Worm (Caenorhabditis elegans) whole organism, L1 larva: ENCODE measurements around the gene F16B3.3.

Source experiments
- F16B12.6 ChIP-seq: fragments of 150-350 bp; optimal IDR thresholded peaks from 2 replicates; lab custom pipeline; 2014; ENCODE audit warnings: missing biosample characterization, missing genetic modification characterization
- blmp-1 ChIP-seq: fragments of 150-350 bp; optimal IDR thresholded peaks from 2 replicates; lab custom pipeline; 2014; ENCODE audit warnings: missing biosample characterization, missing genetic modification characterization
- egl-27 ChIP-seq, 2 experiments: fragments of 150-350 bp in 1 of 2; sonication (generic microtip); optimal IDR thresholded peaks; 3 replicates each; lab custom pipeline; 2017 to 2018; ENCODE audit warnings: missing biosample characterization in 2 of 2, missing genetic modification characterization in 2 of 2, missing genetic modification reagents in 2 of 2
- lin-39 ChIP-seq: fragments of 150-350 bp; optimal IDR thresholded peaks from 2 replicates; lab custom pipeline; 2014; ENCODE audit warnings: missing biosample characterization, missing genetic modification reagents, missing genetic modification characterization
- lir-3 ChIP-seq: sonication (generic microtip); optimal IDR thresholded peaks from 2 replicates; lab custom pipeline; 2016; ENCODE audit warnings: mild to moderate bottlenecking, missing genetic modification characterization, moderate library complexity, missing compliant biosample characterization; ENCODE audit not compliant: poor library complexity
- mdl-1 ChIP-seq, 2 experiments: fragments of 150-350 bp; optimal IDR thresholded peaks; 2 replicates each; lab custom pipeline; 2014 to 2017; ENCODE audit warnings: missing biosample characterization in 2 of 2, missing genetic modification characterization in 2 of 2, inconsistent platforms in 1 of 2
- nhr-237 ChIP-seq: fragments of 150-350 bp; optimal IDR thresholded peaks from 2 replicates; lab custom pipeline; 2014; ENCODE audit warnings: missing biosample characterization, missing genetic modification characterization
- snpc-4 ChIP-seq: fragments of 150-350 bp; optimal IDR thresholded peaks from 2 replicates; lab custom pipeline; 2014; ENCODE audit warnings: missing biosample characterization, missing genetic modification characterization
- sptf-1 ChIP-seq: fragments of 150-350 bp; optimal IDR thresholded peaks from 2 replicates; lab custom pipeline; 2014; ENCODE audit warnings: missing biosample characterization, missing genetic modification characterization
- ztf-4 ChIP-seq: fragments of 150-350 bp; optimal IDR thresholded peaks from 2 replicates; lab custom pipeline; 2014; ENCODE audit warnings: missing biosample characterization, missing genetic modification characterization

ce11 chrV:1355297-1355696 is 37.6 kb upstream of the F16B3.3 start:
- TF ChIP-seq ztf-4 (tag; lab: Kevin White, UChicago) (no peak), lin-39 (tag; lab: Kevin White, UChicago) (no peak), sptf-1 (tag; lab: Kevin White, UChicago) (no peak), egl-27 (tag; optimal IDR thresholded peaks at IDR 0.05; lab: Kevin White, UChicago) (no peak), lir-3 (tag; lab: Kevin White, UChicago) (no peak), blmp-1 (no peak), mdl-1 (tag; optimal IDR thresholded peaks at IDR 0.05; lab: Kevin White, UChicago) (no peak), snpc-4 (no peak), nhr-237 (tag; lab: Kevin White, UChicago) (no peak), F16B12.6 (no peak)
